Worm (Caenorhabditis elegans): ENCODE data around the gene Y108G3AL.2.

Y108G3AL.2 gene

DNA sequence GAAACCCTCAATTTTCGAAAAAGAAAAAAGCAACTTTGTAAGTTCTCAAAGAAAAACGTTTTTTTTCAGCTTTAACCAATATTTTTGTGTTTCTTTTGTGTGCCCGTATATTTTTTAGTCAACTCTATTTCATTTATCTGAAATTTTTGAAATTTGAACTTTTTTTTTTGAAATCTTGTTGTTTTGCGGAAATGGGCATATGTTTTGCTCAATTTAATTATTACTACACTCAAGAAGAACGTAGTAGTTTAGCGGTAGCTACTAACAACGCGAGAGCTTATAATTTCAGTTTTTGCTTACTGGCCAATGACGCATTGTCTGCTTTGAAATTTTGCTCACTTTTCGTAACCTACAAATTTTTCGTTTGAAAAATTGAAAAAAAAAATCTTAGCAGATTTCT lies 22.0 kb upstream of the Y108G3AL.2 start, which contains the start of gene srh-82:
Gene srh-82, plus strand, starts transcription at position 301 of the 400 bp plus-strand sequence.
- TF ChIP-seq mab-5 (tag; optimal IDR thresholded peaks at IDR 0.05) = no peak
- TF ChIP-seq R02D3.7 (tag; optimal IDR thresholded peaks at IDR 0.05) = no peak
- TF ChIP-seq dmd-4 (tag; optimal IDR thresholded peaks at IDR 0.05) = no peak
- no peak for TF ChIP-seq unc-55 (GFP tag; optimal IDR thresholded peaks at IDR 0.05)
- TF ChIP-seq nhr-12 (tag; optimal IDR thresholded peaks at IDR 0.05) = no peak
- TF ChIP-seq nhr-21 (tag; optimal IDR thresholded peaks at IDR 0.05) = no peak
- TF ChIP-seq elt-1 (tag; optimal IDR thresholded peaks at IDR 0.05) = no peak
- no peak for TF ChIP-seq peb-1 (tag; optimal IDR thresholded peaks at IDR 0.05)
- TF ChIP-seq elt-3 (tag; optimal IDR thresholded peaks at IDR 0.05) = no peak
- no peak for TF ChIP-seq alr-1 (tag; optimal IDR thresholded peaks at IDR 0.05)
- TF ChIP-seq unc-39 (tag; optimal IDR thresholded peaks at IDR 0.05) = no peak

DNA sequence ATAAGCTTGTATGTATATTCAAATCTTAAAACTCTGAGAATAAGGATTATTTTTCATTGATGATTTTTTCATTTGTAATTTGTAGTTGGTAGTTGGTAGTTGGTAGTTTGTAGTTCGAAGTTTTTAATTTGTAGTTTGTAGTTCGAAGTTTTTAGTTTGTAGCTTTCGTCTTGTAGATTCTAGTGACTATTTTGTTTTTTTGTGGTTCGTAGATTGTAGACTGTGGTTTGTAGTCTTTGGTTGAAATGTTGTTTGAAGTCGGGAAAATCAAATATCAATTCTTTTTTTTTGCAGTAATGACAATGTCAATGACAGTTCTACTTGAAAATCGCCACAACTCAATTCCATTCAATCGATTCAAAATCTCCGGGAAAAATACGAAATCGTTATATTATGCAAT lies 21.1 kb upstream of the Y108G3AL.2 start:
- TF ChIP-seq dmd-4 (tag; optimal IDR thresholded peaks at IDR 0.05) (no peak), sma-9 (GFP tag; optimal IDR thresholded peaks at IDR 0.05) (no peak), sma-9 (tag; optimal IDR thresholded peaks at IDR 0.05) (no peak), lsy-2 (tag; optimal IDR thresholded peaks at IDR 0.05) (no peak), alr-1 (tag; optimal IDR thresholded peaks at IDR 0.05) (no peak), unc-39 (tag; optimal IDR thresholded peaks at IDR 0.05) (no peak), ZK546.5 (tag; optimal IDR thresholded peaks at IDR 0.05) (no peak), nhr-237 (tag; optimal IDR thresholded peaks at IDR 0.05) (no peak), elt-1 (tag; optimal IDR thresholded peaks at IDR 0.05) (no peak), F13H6.1 (tag; optimal IDR thresholded peaks at IDR 0.05) (no peak)

DNA sequence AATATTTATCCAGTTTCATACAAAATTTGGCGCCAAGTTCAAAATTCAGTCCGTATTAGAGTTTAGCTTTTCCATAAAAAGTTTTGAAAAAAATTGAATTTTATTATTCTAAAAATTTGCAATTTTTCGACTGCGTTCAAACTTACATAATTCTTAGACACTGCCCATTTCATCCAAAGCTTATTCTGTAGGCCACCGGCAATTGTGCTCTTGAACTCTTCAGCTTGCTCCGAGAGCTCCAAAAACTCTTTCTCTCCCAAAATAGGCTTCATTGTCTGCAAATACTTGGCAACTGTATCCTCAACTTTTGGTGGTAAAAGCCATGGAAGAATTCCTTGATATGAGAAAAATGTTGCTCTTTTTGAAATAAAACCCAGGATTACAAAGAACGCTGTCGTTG lies 16.7 kb upstream of the Y108G3AL.2 start:
- TF ChIP-seq crh-2 (tag; optimal IDR thresholded peaks at IDR 0.05) (no peak), egl-27 (tag; optimal IDR thresholded peaks at IDR 0.05) (no peak)

DNA sequence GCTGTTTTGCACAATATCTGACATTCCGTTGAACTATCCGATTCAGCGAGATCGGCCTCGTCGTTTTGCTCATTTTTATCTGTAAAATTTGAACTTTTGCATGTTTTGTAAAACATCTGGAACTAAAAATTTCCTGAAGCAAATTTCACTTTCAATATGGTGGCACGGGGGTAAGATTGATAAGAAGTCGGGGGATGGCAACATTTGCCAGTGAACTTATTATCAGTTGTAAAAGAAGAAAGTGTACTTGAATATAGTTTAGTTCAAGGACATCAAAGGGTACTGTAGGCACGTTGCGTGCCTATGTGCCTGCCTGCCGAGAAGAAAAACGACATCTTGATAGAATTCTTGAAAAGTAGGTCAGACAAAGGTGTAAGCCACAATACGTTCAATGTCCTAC lies 15.5 kb upstream of the Y108G3AL.2 start, which contains the start of gene W03F9.4:
Gene W03F9.4, minus strand, starts transcription at position 79 of the 400 bp plus-strand sequence.
- peak; percentile 57 for TF ChIP-seq fos-1 (tag; optimal IDR thresholded peaks at IDR 0.05)
- peak; percentile 41 for TF ChIP-seq blmp-1 (tag; optimal IDR thresholded peaks at IDR 0.05; ENCODE audit: insufficient read depth)
- TF ChIP-seq nhr-11 (tag; optimal IDR thresholded peaks at IDR 0.05) = no peak

DNA sequence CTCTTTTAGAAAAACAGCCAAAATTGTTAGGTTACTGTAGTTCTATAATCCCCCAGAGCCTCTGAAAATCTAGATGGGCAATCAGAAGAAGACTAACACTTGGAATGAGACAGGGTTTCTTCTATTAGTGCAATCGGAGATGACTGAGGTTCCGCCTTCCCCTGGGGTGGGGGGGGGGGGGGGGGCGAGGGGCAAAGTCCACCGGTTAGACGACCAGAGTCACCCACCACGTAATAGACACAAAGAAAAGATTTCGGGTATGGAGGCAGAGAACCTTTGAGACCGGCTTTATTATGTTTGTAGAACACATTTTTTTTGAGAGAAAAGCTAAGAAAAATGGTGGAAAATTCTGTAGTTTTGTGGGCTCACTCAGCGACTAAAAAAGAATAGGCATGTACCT lies 14.6 kb upstream of the Y108G3AL.2 start:
- TF ChIP-seq peb-1 (tag; optimal IDR thresholded peaks at IDR 0.05) (no peak), R02D3.7 (tag; optimal IDR thresholded peaks at IDR 0.05) (no peak), sem-4 (tag; optimal IDR thresholded peaks at IDR 0.05) (no peak), sma-3 (GFP tag; optimal IDR thresholded peaks at IDR 0.05) (no peak), lin-13 (GFP tag; optimal IDR thresholded peaks at IDR 0.05) (no peak), unc-55 (GFP tag; optimal IDR thresholded peaks at IDR 0.05) (no peak), egl-27 (tag; optimal IDR thresholded peaks at IDR 0.05) (no peak), nhr-237 (tag; optimal IDR thresholded peaks at IDR 0.05) (no peak), nhr-129 (tag; optimal IDR thresholded peaks at IDR 0.05) (no peak), elt-1 (tag; optimal IDR thresholded peaks at IDR 0.05) (no peak), nhr-10 (tag; optimal IDR thresholded peaks at IDR 0.05) (no peak), nhr-11 (tag; optimal IDR thresholded peaks at IDR 0.05) (no peak), C34F6.9 (tag; optimal IDR thresholded peaks at IDR 0.05) (no peak), elt-3 (tag; optimal IDR thresholded peaks at IDR 0.05) (no peak), F13H6.1 (tag; optimal IDR thresholded peaks at IDR 0.05) (no peak), ztf-11 (tag; optimal IDR thresholded peaks at IDR 0.05) (no peak), mdl-1 (tag; optimal IDR thresholded peaks at IDR 0.05) (no peak)

DNA sequence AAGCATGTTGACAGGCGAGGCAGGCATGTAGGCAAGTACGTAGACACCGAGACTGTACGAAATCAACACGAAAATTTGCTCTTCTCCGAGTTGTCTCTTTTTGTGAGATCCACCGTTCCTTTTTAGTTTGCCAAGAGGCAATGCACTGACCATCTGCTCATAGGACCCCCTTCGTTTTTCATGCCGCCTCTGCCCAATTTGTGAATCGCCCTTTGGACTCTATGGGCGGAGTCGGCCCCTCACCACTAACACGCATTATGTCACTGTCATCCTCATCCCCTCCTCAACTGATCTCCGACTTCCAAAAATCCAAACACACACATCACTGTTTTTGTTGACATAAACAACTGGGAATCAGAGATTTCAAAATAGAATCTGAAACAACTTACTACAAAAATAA lies 12.9 kb upstream of the Y108G3AL.2 start:
- TF ChIP-seq mdl-1 (tag; optimal IDR thresholded peaks at IDR 0.05) (no peak), lin-11 (tag; optimal IDR thresholded peaks at IDR 0.05) (no peak), fos-1 (tag; optimal IDR thresholded peaks at IDR 0.05) (no peak), gmeb-1 (tag; optimal IDR thresholded peaks at IDR 0.05) (no peak), nhr-12 (tag; optimal IDR thresholded peaks at IDR 0.05) (no peak), nhr-77 (tag; optimal IDR thresholded peaks at IDR 0.05) (no peak), nhr-10 (tag; optimal IDR thresholded peaks at IDR 0.05) (no peak), mab-5 (tag; optimal IDR thresholded peaks at IDR 0.05) (no peak), nhr-6 (tag; optimal IDR thresholded peaks at IDR 0.05) (no peak), nhr-237 (tag; optimal IDR thresholded peaks at IDR 0.05) (no peak), unc-39 (tag; optimal IDR thresholded peaks at IDR 0.05) (no peak), nhr-129 (tag; optimal IDR thresholded peaks at IDR 0.05) (no peak), ztf-1 (GFP tag; conservative IDR thresholded peaks at IDR 0.05) (no peak), dmd-4 (tag; optimal IDR thresholded peaks at IDR 0.05) (no peak), lsy-2 (tag; optimal IDR thresholded peaks at IDR 0.05) (no peak), ceh-82 (tag; optimal IDR thresholded peaks at IDR 0.05) (no peak), Y55F3AM.14 (GFP tag; optimal IDR thresholded peaks at IDR 0.05) (no peak), nhr-25 (tag; optimal IDR thresholded peaks at IDR 0.05) (no peak), nhr-23 (tag; optimal IDR thresholded peaks at IDR 0.05) (no peak)

Measured in whole organism, L2 larva.